Fruit fly (Drosophila melanogaster) whole organism, wandering third instar larva: ENCODE results near the gene ATPsynO.

Source experiments
- CG32264 ChIP-seq: fragments of 200-800 bp; sonication (Bioruptor generic); optimal IDR thresholded peaks from 2 replicates; lab custom pipeline; 2016; ENCODE audit warnings: missing biosample characterization, missing genetic modification characterization
- CG9705 ChIP-seq: fragments of 200-800 bp; sonication (Bioruptor generic); optimal IDR thresholded peaks from 2 replicates; lab custom pipeline; 2018; ENCODE audit warnings: missing biosample characterization, mild to moderate bottlenecking, missing genetic modification characterization
- CrebA ChIP-seq: fragments of 200-800 bp; sonication (Bioruptor generic); optimal IDR thresholded peaks from 2 replicates; lab custom pipeline; 2016; ENCODE audit warnings: missing biosample characterization, mild to moderate bottlenecking, missing genetic modification characterization, borderline replicate concordance
- Dfd ChIP-seq: fragments of >200 bp; optimal IDR thresholded peaks from 2 replicates; lab custom pipeline; 2017; ENCODE audit warnings: missing biosample characterization, missing genetic modification characterization
- Dif ChIP-seq: fragments of 200-275, 200-300 bp; sonication (Bioruptor generic); optimal IDR thresholded peaks from 2 replicates; lab custom pipeline; 2018; ENCODE audit warnings: missing biosample characterization, missing genetic modification characterization; ENCODE audit not compliant: partially characterized antibody
- GATAd ChIP-seq: sonication (Bioruptor generic); optimal IDR thresholded peaks from 2 replicates; lab custom pipeline; 2016; ENCODE audit warnings: missing biosample characterization, missing genetic modification characterization
- HLH106 ChIP-seq: fragments of 200-800 bp; optimal IDR thresholded peaks from 3 replicates; lab custom pipeline; 2019; ENCODE audit warnings: missing biosample characterization, mild to moderate bottlenecking, missing genetic modification characterization, moderate library complexity
- Hnf4 ChIP-seq: fragments of 200-800 bp; sonication (Bioruptor generic); optimal IDR thresholded peaks from 2 replicates; lab custom pipeline; 2016; ENCODE audit warnings: missing biosample characterization, mild to moderate bottlenecking, missing genetic modification characterization
- Jra ChIP-seq: sonication (Bioruptor generic); optimal IDR thresholded peaks from 2 replicates; lab custom pipeline; 2016; ENCODE audit warnings: missing biosample characterization, missing genetic modification characterization
- Mio ChIP-seq: sonication (Bioruptor generic); optimal IDR thresholded peaks from 2 replicates; lab custom pipeline; 2016; ENCODE audit warnings: missing biosample characterization, missing genetic modification characterization
- Myc ChIP-seq: fragments of >200 bp; optimal IDR thresholded peaks from 2 replicates; lab custom pipeline; 2017
- OdsH ChIP-seq: fragments of 200-800 bp; sonication (Bioruptor generic); optimal IDR thresholded peaks from 2 replicates; lab custom pipeline; 2016; ENCODE audit warnings: missing biosample characterization, mild to moderate bottlenecking, missing genetic modification characterization
- Rel ChIP-seq, 2 experiments: fragments of 200-800 bp; sonication (Bioruptor generic) in 1 of 2; optimal IDR thresholded peaks; 2 replicates in 1 of 2; 3 replicates in 1 of 2; lab custom pipeline; 2016 to 2019; ENCODE audit warnings: mild to moderate bottlenecking in 2 of 2, missing biosample characterization in 2 of 2, missing genetic modification characterization in 2 of 2, moderate library complexity in 1 of 2
- Sp1 ChIP-seq: fragments of 200-800 bp; sonication (Bioruptor generic); optimal IDR thresholded peaks from 3 replicates; lab custom pipeline; 2019; ENCODE audit warnings: missing biosample characterization, mild to moderate bottlenecking, missing genetic modification characterization, moderate library complexity
- Vsx2 ChIP-seq: fragments of 200-300, 225-300 bp; sonication (Bioruptor generic); optimal IDR thresholded peaks from 2 replicates; lab custom pipeline; 2018; ENCODE audit warnings: missing biosample characterization, missing genetic modification characterization; ENCODE audit not compliant: partially characterized antibody
- br ChIP-seq: fragments of 200-800 bp; sonication (Bioruptor generic); optimal IDR thresholded peaks from 2 replicates; lab custom pipeline; 2016; ENCODE audit warnings: missing biosample characterization, missing genetic modification characterization
- brk ChIP-seq: fragments of 200-800 bp; sonication (Bioruptor generic); optimal IDR thresholded peaks from 2 replicates; lab custom pipeline; 2016; ENCODE audit warnings: missing biosample characterization, mild to moderate bottlenecking, missing genetic modification characterization
- dl ChIP-seq, 2 experiments: fragments of 175-275, 200-275 bp in 1 of 2; fragments of 200-275 bp in 1 of 2; sonication (Bioruptor generic); optimal IDR thresholded peaks; lab custom pipeline; 2018; ENCODE audit warnings: mild to moderate bottlenecking in 2 of 2, missing biosample characterization in 2 of 2, missing genetic modification characterization in 2 of 2, moderate library complexity in 2 of 2; ENCODE audit not compliant: partially characterized antibody in 2 of 2, insufficient read depth in 1 of 2
- dsf ChIP-seq: sonication (Bioruptor generic); optimal IDR thresholded peaks from 2 replicates; lab custom pipeline; 2016; ENCODE audit warnings: missing biosample characterization, missing genetic modification characterization, borderline replicate concordance
- ey ChIP-seq: fragments of 200-800 bp; sonication (Bioruptor generic); optimal IDR thresholded peaks from 2 replicates; lab custom pipeline; 2016; ENCODE audit warnings: missing biosample characterization, missing genetic modification characterization
- foxo ChIP-seq, 2 experiments: fragments of 200-800 bp; sonication (Bioruptor generic); optimal IDR thresholded peaks; 2 replicates in 1 of 2; 3 replicates in 1 of 2; lab custom pipeline; 2016 to 2017; ENCODE audit warnings: missing biosample characterization in 2 of 2, missing genetic modification characterization in 2 of 2
- h ChIP-seq: fragments of 200-800 bp; sonication (Bioruptor generic); optimal IDR thresholded peaks from 3 replicates; lab custom pipeline; 2016; ENCODE audit warnings: missing biosample characterization, mild to moderate bottlenecking, missing genetic modification characterization
- jim ChIP-seq: fragments of 175-275, 200-325 bp; sonication (Bioruptor generic); optimal IDR thresholded peaks from 2 replicates; lab custom pipeline; 2016; ENCODE audit warnings: missing biosample characterization, mild to moderate bottlenecking, missing genetic modification characterization
- pan ChIP-seq: fragments of >200 bp; optimal IDR thresholded peaks from 2 replicates; lab custom pipeline; 2017
- psq ChIP-seq: fragments of 200-800 bp; sonication (Bioruptor generic); optimal IDR thresholded peaks from 3 replicates; lab custom pipeline; 2017; ENCODE audit warnings: missing biosample characterization, mild to moderate bottlenecking, missing genetic modification characterization, moderate library complexity
- rgr ChIP-seq: fragments of 200-800 bp; sonication (Bioruptor generic); optimal IDR thresholded peaks from 3 replicates; lab custom pipeline; 2016; ENCODE audit warnings: missing biosample characterization, mild to moderate bottlenecking, missing genetic modification characterization
- sage ChIP-seq: fragments of 200-800 bp; sonication (Bioruptor generic); optimal IDR thresholded peaks from 2 replicates; lab custom pipeline; 2016; ENCODE audit warnings: missing biosample characterization, mild to moderate bottlenecking, missing genetic modification characterization
- sv ChIP-seq: fragments of 200-800 bp; sonication (Bioruptor generic); optimal IDR thresholded peaks from 3 replicates; lab custom pipeline; 2016; ENCODE audit warnings: missing biosample characterization, missing genetic modification characterization
- usp ChIP-seq: fragments of >200 bp; optimal IDR thresholded peaks from 2 replicates; lab custom pipeline; 2017; ENCODE audit warnings: missing biosample characterization, missing genetic modification characterization
- woc ChIP-seq: sonication (Bioruptor generic); optimal IDR thresholded peaks from 2 replicates; lab custom pipeline; 2016; ENCODE audit warnings: missing biosample characterization, mild to moderate bottlenecking, missing genetic modification characterization

Gene ATPsynO

DNA sequence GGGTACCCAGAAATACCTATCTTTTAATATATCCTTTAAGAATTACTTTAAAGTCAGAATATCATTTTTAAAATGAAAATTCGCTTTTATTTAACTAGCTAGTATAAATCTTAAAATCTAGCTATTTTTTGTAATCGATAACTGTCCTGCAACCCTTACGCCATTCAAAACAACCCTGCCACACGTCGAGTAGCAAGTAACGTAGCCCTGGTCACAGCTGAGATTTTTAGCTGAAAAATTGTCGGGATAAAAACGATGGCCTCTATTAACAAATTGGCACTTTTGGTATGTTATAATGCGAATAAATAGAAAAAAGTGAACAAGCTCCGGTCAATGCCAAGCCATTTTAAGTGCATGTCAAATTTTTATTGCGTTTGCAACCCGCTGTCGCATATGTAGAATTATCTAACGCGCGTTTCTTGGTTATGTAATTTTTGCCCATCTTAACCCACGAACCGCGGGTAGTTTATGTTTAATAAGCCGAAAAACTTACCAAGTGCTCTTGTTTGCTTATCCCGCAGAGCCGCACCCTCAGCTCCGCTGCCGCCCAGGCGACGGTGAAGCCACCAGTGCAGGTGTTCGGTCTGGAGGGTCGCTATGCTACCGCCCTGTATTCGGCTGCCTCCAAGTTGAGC, at the start of gene ATPsynO:
Gene ATPsynO, plus strand, starts transcription at position 186 of the 635 bp plus-strand sequence.
- peak; percentile 28 for TF ChIP-seq Sp1 (GFP tag; lab: Kevin White, UChicago)
- no peak for TF ChIP-seq CrebA (GFP tag; lab: Kevin White, UChicago)
- TF ChIP-seq rgr (GFP tag; lab: Kevin White, UChicago) = no peak
- no peak for TF ChIP-seq CG32264
- no peak for TF ChIP-seq Rel (GFP tag; optimal IDR thresholded peaks at IDR 0.05; lab: Kevin White, UChicago)
- TF ChIP-seq Rel (tag; optimal IDR thresholded peaks at IDR 0.05; lab: Kevin White, UChicago) = peak; percentile 43
- peak; percentile 73 for TF ChIP-seq Myc
- peak; percentile 27 for TF ChIP-seq HLH106 (tag; lab: Kevin White, UChicago)
- TF ChIP-seq pan (lab: Kevin White, UChicago) = no peak

DNA sequence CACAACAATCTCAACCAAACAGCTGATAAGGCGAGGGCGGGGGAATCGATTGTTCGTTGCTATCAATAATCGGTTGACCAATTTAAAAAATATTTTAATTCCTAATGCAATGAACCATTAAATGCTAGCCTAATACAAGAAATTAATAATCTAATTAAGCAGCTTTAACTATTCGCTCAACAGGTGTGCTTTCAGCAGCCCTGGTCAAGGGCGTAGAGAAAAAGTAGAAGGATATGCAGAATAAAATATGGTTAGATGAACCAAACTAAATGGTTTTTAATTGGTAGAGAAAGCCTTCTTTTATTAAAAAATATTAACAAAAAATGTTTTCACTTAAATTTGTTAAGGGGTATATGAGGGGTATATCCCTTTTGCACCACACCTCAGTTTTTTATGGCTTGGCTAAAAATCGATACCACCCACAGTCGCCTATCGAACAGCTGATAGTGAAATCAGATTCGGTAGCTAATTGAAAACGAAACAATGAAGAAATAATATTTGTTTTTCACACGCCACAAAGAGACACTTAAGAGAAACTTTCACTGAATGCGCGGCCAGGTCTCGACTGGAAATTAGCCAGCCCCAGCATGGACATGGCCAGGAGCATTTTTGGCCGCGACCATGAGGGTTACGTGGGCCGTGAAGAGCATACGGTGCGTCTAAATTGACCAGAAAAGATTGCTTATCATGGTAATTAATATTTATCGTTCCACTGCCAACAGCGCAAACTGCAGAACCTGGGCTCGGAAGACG, 46.4 kb upstream of the ATPsynO start, which contains the start of the genes SIDL and CG12241:
Gene SIDL, minus strand, starts transcription at position 51 of the 753 bp plus-strand sequence.
Gene CG12241, plus strand, starts transcription at position 433 of the 753 bp plus-strand sequence.
- no peak for TF ChIP-seq Hnf4 (GFP tag; lab: Kevin White, UChicago)
- TF ChIP-seq usp = no peak
- peak; percentile 67 for TF ChIP-seq psq (GFP tag; lab: Kevin White, UChicago)
- peak; percentile 72 for TF ChIP-seq CG9705 (GFP tag; lab: Kevin White, UChicago)
- peak; percentile 83 for TF ChIP-seq CG32264
- no peak for TF ChIP-seq dsf
- peak; percentile 71 for TF ChIP-seq rgr (GFP tag; lab: Kevin White, UChicago)
- no peak for TF ChIP-seq Jra
- peak; percentile 63 for TF ChIP-seq sv (GFP tag; lab: Kevin White, UChicago)
- peak; percentile 94 for TF ChIP-seq HLH106 (tag; lab: Kevin White, UChicago)
- peak; percentile 9 for TF ChIP-seq GATAd (GFP tag; lab: Kevin White, UChicago)
- TF ChIP-seq sage (GFP tag; lab: Kevin White, UChicago) = no peak
- TF ChIP-seq Mio (GFP tag; lab: Kevin White, UChicago) = peak; percentile 41
- TF ChIP-seq h (GFP tag; lab: Kevin White, UChicago) = peak; percentile 95
- TF ChIP-seq pan (lab: Kevin White, UChicago) = no peak
- TF ChIP-seq Rel (GFP tag; optimal IDR thresholded peaks at IDR 0.05; lab: Kevin White, UChicago) = no peak
- peak; percentile 74 for TF ChIP-seq Rel (tag; optimal IDR thresholded peaks at IDR 0.05; lab: Kevin White, UChicago)
- TF ChIP-seq ey = peak; percentile 77
- no peak for TF ChIP-seq brk
- TF ChIP-seq Sp1 (GFP tag; lab: Kevin White, UChicago) = peak; percentile 75
- peak; percentile 62 for TF ChIP-seq OdsH
- TF ChIP-seq Dif = no peak
- TF ChIP-seq br = no peak
- TF ChIP-seq Vsx2 (GFP tag; lab: Kevin White, UChicago) = no peak
- no peak for TF ChIP-seq woc
- TF ChIP-seq Dfd (GFP tag; lab: Kevin White, UChicago) = no peak
- TF ChIP-seq foxo (GFP tag; optimal IDR thresholded peaks at IDR 0.05; lab: Kevin White, UChicago) = peak; percentile 28 to 94
- TF ChIP-seq, all 38 proteins: peak for 14

DNA sequence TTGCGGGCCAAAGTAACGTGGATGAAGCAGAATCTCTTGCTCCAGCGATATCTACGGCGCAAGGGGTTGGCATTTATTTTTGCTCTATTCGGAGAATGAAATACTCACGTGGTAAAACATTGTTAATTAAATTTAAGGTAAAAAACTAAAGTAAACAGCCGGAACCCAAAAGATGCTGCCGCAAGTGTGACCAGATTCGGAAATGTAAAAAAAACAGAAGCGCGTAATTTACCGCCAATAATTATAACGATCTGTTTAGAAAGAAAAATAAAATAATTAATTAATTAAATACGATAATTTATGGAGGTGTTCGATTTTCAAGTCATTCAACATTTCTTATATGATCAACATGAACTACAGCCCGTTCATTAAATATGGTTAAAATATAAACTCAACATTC, 42.4 kb upstream of the ATPsynO start, which contains the start of gene Polr2G:
Gene Polr2G, minus strand, starts transcription at position 208 of the 400 bp plus-strand sequence.
- TF ChIP-seq psq (GFP tag; lab: Kevin White, UChicago) (no peak), CrebA (GFP tag; lab: Kevin White, UChicago) (no peak)

DNA sequence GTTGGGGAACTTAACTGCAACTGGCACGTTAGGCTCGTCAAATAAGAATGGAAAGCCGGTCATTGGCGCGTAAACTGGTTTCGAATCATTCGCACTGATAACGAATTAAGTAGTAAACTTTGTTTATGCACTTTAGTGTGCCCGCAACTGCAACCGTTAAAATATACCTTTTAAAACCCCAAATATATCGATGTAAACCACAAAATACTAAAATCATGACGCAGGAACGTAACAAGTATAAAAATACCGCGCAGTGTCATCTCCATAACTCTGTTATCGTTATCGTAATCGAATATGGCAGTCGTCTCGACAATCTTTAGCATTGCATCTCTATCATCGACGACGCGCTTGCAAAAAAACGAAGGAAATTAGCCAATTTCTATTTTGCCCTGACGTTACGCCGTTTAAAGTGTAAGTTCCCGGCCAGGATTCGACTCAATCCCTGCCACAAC, 40.1 kb upstream of the ATPsynO start, which contains the start of the genes CG31344 and Caf1-55:
Gene CG31344, minus strand, starts transcription at position 51 of the 452 bp plus-strand sequence.
Gene Caf1-55, plus strand, starts transcription at position 298 of the 452 bp plus-strand sequence.
- peak; percentile 10 for TF ChIP-seq ey
- no peak for TF ChIP-seq rgr (GFP tag; lab: Kevin White, UChicago)
- TF ChIP-seq usp = no peak
- no peak for TF ChIP-seq jim (GFP tag; lab: Kevin White, UChicago)
- no peak for TF ChIP-seq brk
- peak; percentile 50 for TF ChIP-seq Jra
- TF ChIP-seq Rel (GFP tag; optimal IDR thresholded peaks at IDR 0.05; lab: Kevin White, UChicago) = no peak
- TF ChIP-seq Rel (tag; optimal IDR thresholded peaks at IDR 0.05; lab: Kevin White, UChicago) = peak; percentile 70
- no peak for TF ChIP-seq dl (GFP tag; optimal IDR thresholded peaks at IDR 0.05; lab: Kevin White, UChicago; ENCODE audit: insufficient read depth in 1 of 2, partially characterized antibody in 2 of 2)
- TF ChIP-seq Sp1 (GFP tag; lab: Kevin White, UChicago) = no peak
- TF ChIP-seq dsf = peak; percentile 19
- TF ChIP-seq, all 38 proteins: peak for 4
